Worm (Caenorhabditis elegans) whole organism, young adult: ENCODE results near the gene hlh-15.

Experiments
- F33H1.4 ChIP-seq: fragments of 200-800 bp; sonication (Bioruptor generic); IDR thresholded peaks from 2 replicates; pipeline ENCODE4 v1.3.6; 2022; ENCODE audit warnings: missing genetic modification reagents, missing genetic modification characterization, missing compliant biosample characterization
- F55B11.4 ChIP-seq: sonication (generic microtip); optimal IDR thresholded peaks from 2 replicates; lab custom pipeline; 2016; ENCODE audit warnings: missing compliant biosample characterization, missing genetic modification characterization, borderline replicate concordance; ENCODE audit not compliant: insufficient read depth
- ama-1 ChIP-seq, 3 experiments: fragments of 150-350 bp in 1 of 3; sonication (generic microtip) in 2 of 3; optimal IDR thresholded peaks; 2 replicates each; lab custom pipeline; 2014 to 2018; ENCODE audit warnings: missing biosample characterization in 2 of 3, missing genetic modification characterization in 2 of 3, missing genetic modification reagents in 2 of 3
- dpl-1 ChIP-seq: fragments of 150-350 bp; optimal IDR thresholded peaks from 2 replicates; lab custom pipeline; 2014; ENCODE audit warnings: missing biosample characterization, missing genetic modification reagents, missing genetic modification characterization
- let-607 ChIP-seq, 2 experiments: fragments of 200-800 bp in 1 of 2; sonication (Bioruptor generic) in 1 of 2; sonication (generic microtip) in 1 of 2; optimal IDR thresholded peaks; 2 replicates each; lab custom pipeline; 2016 to 2018; ENCODE audit warnings: mild to moderate bottlenecking in 2 of 2, missing compliant biosample characterization in 2 of 2, missing genetic modification characterization in 2 of 2, moderate library complexity in 2 of 2, missing genotype in 1 of 2
- nfyb-1 ChIP-seq: fragments of 200-800 bp; sonication (Bioruptor generic); IDR thresholded peaks from 2 replicates; pipeline ENCODE4 v1.3.6; 2022; ENCODE audit warnings: missing genetic modification reagents, missing genetic modification characterization, missing compliant biosample characterization
- pha-4 ChIP-seq: fragments of 150-350 bp; sonication (generic microtip); optimal IDR thresholded peaks from 2 replicates; lab custom pipeline; 2014; ENCODE audit warnings: missing biosample characterization, missing genetic modification reagents, missing genetic modification characterization
- snpc-3.4 ChIP-seq: sonication (generic microtip); optimal IDR thresholded peaks from 2 replicates; lab custom pipeline; 2017; ENCODE audit warnings: missing genetic modification characterization, mild to moderate bottlenecking, missing compliant biosample characterization, antibody characterized with exemption, moderate library complexity, missing genotype, missing genetic modification reagents
- unc-62 ChIP-seq: fragments of 150-350 bp; optimal IDR thresholded peaks from 2 replicates; lab custom pipeline; 2014; ENCODE audit warnings: missing biosample characterization, missing genetic modification reagents, missing genetic modification characterization
- zfh-2 ChIP-seq: fragments of 200-800 bp; sonication (Bioruptor generic); conservative IDR thresholded peaks from 2 replicates; pipeline ENCODE4 v1.3.6; 2022; ENCODE audit warnings: missing genetic modification reagents, missing genetic modification characterization, missing compliant biosample characterization

ce11 chrX:2365890-2366289 is 47.3 kb downstream of the hlh-15 start, which contains the start of gene T24D8.6:
- TF ChIP-seq pha-4 (tag; lab: Kevin White, UChicago): no peak
- no peak for TF ChIP-seq F55B11.4 (tag; lab: Kevin White, UChicago)
- TF ChIP-seq let-607 (tag; optimal IDR thresholded peaks at IDR 0.05; lab: Kevin White, UChicago): no peak
- TF ChIP-seq zfh-2 (GFP tag; lab: Robert Waterston, UW): no peak
- no peak for TF ChIP-seq ama-1 (optimal IDR thresholded peaks at IDR 0.05; lab: Kevin White, UChicago)
- no peak for TF ChIP-seq ama-1 (GFP tag; optimal IDR thresholded peaks at IDR 0.05; lab: Kevin White, UChicago)
- TF ChIP-seq unc-62 (GFP tag; lab: Kevin White, UChicago): no peak
- no peak for TF ChIP-seq nfyb-1
- TF ChIP-seq F33H1.4: no peak
- TF ChIP-seq snpc-3.4 (tag; lab: Kevin White, UChicago): no peak
- TF ChIP-seq dpl-1: no peak
